Worm (Caenorhabditis elegans) whole organism, young adult: ENCODE results near the gene acr-25.

Experiments used
- B0019.2 ChIP-seq: fragments of 200-800 bp; sonication (Bioruptor generic); conservative IDR thresholded peaks from 2 replicates; pipeline ENCODE4 v1.3.6; 2022; ENCODE audit warnings: missing genetic modification reagents, missing genetic modification characterization, missing compliant biosample characterization
- B0035.1 ChIP-seq: sonication (generic microtip); optimal IDR thresholded peaks from 2 replicates; lab custom pipeline; 2016; ENCODE audit warnings: missing genetic modification characterization, mild to moderate bottlenecking, missing compliant biosample characterization, missing genotype, missing genetic modification reagents
- B0261.1 ChIP-seq: sonication (generic microtip); optimal IDR thresholded peaks from 2 replicates; lab custom pipeline; 2016; ENCODE audit warnings: mild to moderate bottlenecking, missing genetic modification characterization, moderate library complexity, missing compliant biosample characterization
- D2030.7 ChIP-seq: fragments of 200-800 bp; sonication (Bioruptor generic); IDR thresholded peaks from 2 replicates; pipeline ENCODE4 v1.3.6; 2022; ENCODE audit warnings: missing genetic modification reagents, missing genetic modification characterization, missing compliant biosample characterization
- F57A8.1 ChIP-seq: fragments of 200-800 bp; sonication (Bioruptor generic); optimal IDR thresholded peaks from 2 replicates; lab custom pipeline; 2018; ENCODE audit warnings: mild to moderate bottlenecking, missing genetic modification characterization, moderate library complexity, missing compliant biosample characterization
- K12H6.12 ChIP-seq: fragments of 200-800 bp; sonication (Bioruptor generic); optimal IDR thresholded peaks from 2 replicates; lab custom pipeline; 2018; ENCODE audit warnings: mild to moderate bottlenecking, missing genetic modification characterization, missing compliant biosample characterization
- T07F8.4 ChIP-seq: sonication (generic microtip); optimal IDR thresholded peaks from 2 replicates; lab custom pipeline; 2016; ENCODE audit warnings: mild to moderate bottlenecking, missing genetic modification characterization, moderate library complexity, missing compliant biosample characterization
- T26A5.8 ChIP-seq: sonication (generic microtip); optimal IDR thresholded peaks from 2 replicates; lab custom pipeline; 2016; ENCODE audit warnings: missing genetic modification characterization, missing compliant biosample characterization
- Y53F4B.3 ChIP-seq: fragments of 200-800 bp; sonication (Bioruptor generic); IDR thresholded peaks from 2 replicates; pipeline ENCODE4 v1.3.6; 2022; ENCODE audit warnings: missing genetic modification reagents, missing genetic modification characterization, missing compliant biosample characterization
- Y53G8AR.9 ChIP-seq: fragments of 200-800 bp; sonication (Bioruptor generic); conservative IDR thresholded peaks from 2 replicates; pipeline ENCODE4 v1.3.6; 2022; ENCODE audit warnings: missing genetic modification reagents, missing genetic modification characterization, missing compliant biosample characterization
- ZK185.1 ChIP-seq: sonication (generic microtip); optimal IDR thresholded peaks from 2 replicates; lab custom pipeline; 2016; ENCODE audit warnings: mild to moderate bottlenecking, missing genetic modification characterization, missing compliant biosample characterization; ENCODE audit not compliant: poor library complexity, severe bottlenecking
- atf-7 ChIP-seq: sonication (generic microtip); optimal IDR thresholded peaks from 2 replicates; lab custom pipeline; 2017; ENCODE audit warnings: mild to moderate bottlenecking, missing genetic modification characterization, missing compliant biosample characterization
- athp-1 ChIP-seq: sonication (generic microtip); optimal IDR thresholded peaks from 2 replicates; lab custom pipeline; 2017; ENCODE audit warnings: mild to moderate bottlenecking, missing genetic modification characterization, missing compliant biosample characterization
- attf-3 ChIP-seq: fragments of 200-800 bp; sonication (Bioruptor generic); conservative IDR thresholded peaks from 2 replicates; pipeline ENCODE4 v1.3.6; 2022; ENCODE audit warnings: missing genetic modification reagents, missing genetic modification characterization, missing compliant biosample characterization
- attf-6 ChIP-seq: fragments of 200-800 bp; sonication (Bioruptor generic); IDR thresholded peaks from 2 replicates; pipeline ENCODE4 v1.3.6; 2022; ENCODE audit warnings: missing genetic modification reagents, missing genetic modification characterization, missing compliant biosample characterization
- cebp-1 ChIP-seq, 2 experiments: fragments of 200-800 bp in 1 of 2; sonication (Bioruptor generic) in 1 of 2; sonication (generic microtip) in 1 of 2; IDR thresholded peaks in 1 of 2; optimal IDR thresholded peaks in 1 of 2; 2 replicates each; pipeline versions ENCODE4 v1.3.6 to Lab custom; 2017 to 2022; ENCODE audit warnings: missing compliant biosample characterization in 2 of 2, missing genetic modification characterization in 2 of 2, mild to moderate bottlenecking in 1 of 2, missing genetic modification reagents in 1 of 2, moderate library complexity in 1 of 2
- ceh-40 ChIP-seq: fragments of 200-800 bp; sonication (Bioruptor generic); IDR thresholded peaks from 2 replicates; pipeline ENCODE4 v1.3.6; 2022; ENCODE audit warnings: missing genetic modification characterization, missing compliant biosample characterization
- ceh-58 ChIP-seq: fragments of 200-800 bp; sonication (Bioruptor generic); IDR thresholded peaks from 2 replicates; pipeline ENCODE4 v1.3.6; 2022; ENCODE audit warnings: missing genetic modification characterization, missing compliant biosample characterization
- ceh-79 ChIP-seq: sonication (generic microtip); optimal IDR thresholded peaks from 2 replicates; lab custom pipeline; 2017; ENCODE audit warnings: mild to moderate bottlenecking, missing genetic modification characterization, missing compliant biosample characterization
- dpl-1 ChIP-seq: fragments of 150-350 bp; optimal IDR thresholded peaks from 2 replicates; lab custom pipeline; 2014; ENCODE audit warnings: missing biosample characterization, missing genetic modification reagents, missing genetic modification characterization
- efl-1 ChIP-seq: fragments of 150-350 bp; optimal IDR thresholded peaks from 2 replicates; lab custom pipeline; 2014; ENCODE audit warnings: missing biosample characterization, missing genetic modification reagents, missing genetic modification characterization
- egl-44 ChIP-seq: fragments of 200-800 bp; sonication (Bioruptor generic); IDR thresholded peaks from 2 replicates; pipeline ENCODE4 v1.3.6; 2022; ENCODE audit warnings: missing genetic modification reagents, missing genetic modification characterization, missing compliant biosample characterization
- egrh-3 ChIP-seq: fragments of 200-800 bp; sonication (Bioruptor generic); IDR thresholded peaks from 2 replicates; pipeline ENCODE4 v1.3.6; 2022; ENCODE audit warnings: missing genetic modification reagents, missing genetic modification characterization, missing compliant biosample characterization
- fkh-3 ChIP-seq: sonication (generic microtip); optimal IDR thresholded peaks from 2 replicates; lab custom pipeline; 2016; ENCODE audit warnings: mild to moderate bottlenecking, missing genetic modification characterization, missing compliant biosample characterization
- hsf-1 ChIP-seq: fragments of 200-800 bp; sonication (Bioruptor generic); IDR thresholded peaks from 2 replicates; pipeline ENCODE4 v1.3.6; 2022; ENCODE audit warnings: missing genetic modification reagents, missing genetic modification characterization, missing compliant biosample characterization
- lin-26 ChIP-seq: fragments of 200-800 bp; sonication (Bioruptor generic); IDR thresholded peaks from 2 replicates; pipeline ENCODE4 v1.3.6; 2022; ENCODE audit warnings: missing genetic modification reagents, missing genetic modification characterization, missing compliant biosample characterization
- lin-35 ChIP-seq, 3 experiments: fragments of 150-350 bp in 2 of 3; sonication (generic microtip) in 1 of 3; optimal IDR thresholded peaks; 2 replicates each; lab custom pipeline; 2014 to 2018; ENCODE audit warnings: missing biosample characterization in 3 of 3, missing genetic modification characterization in 3 of 3, missing genetic modification reagents in 3 of 3
- lin-54 ChIP-seq: fragments of 200-800 bp; sonication (Bioruptor generic); optimal IDR thresholded peaks from 2 replicates; lab custom pipeline; 2018; ENCODE audit warnings: mild to moderate bottlenecking, missing genetic modification characterization, missing compliant biosample characterization
- lsl-1 ChIP-seq: fragments of 200-800 bp; sonication (Bioruptor generic); optimal IDR thresholded peaks from 2 replicates; lab custom pipeline; 2018; ENCODE audit warnings: mild to moderate bottlenecking, missing genetic modification characterization, moderate library complexity, missing compliant biosample characterization
- mes-4 ChIP-seq: sonication (generic microtip); optimal IDR thresholded peaks from 2 replicates; lab custom pipeline; 2016; ENCODE audit warnings: missing genotype, missing genetic modification characterization, missing compliant biosample characterization
- nfya-2 ChIP-seq: fragments of 200-800 bp; sonication (Bioruptor generic); IDR thresholded peaks from 2 replicates; pipeline ENCODE4 v1.3.6; 2022; ENCODE audit warnings: missing genetic modification reagents, missing genetic modification characterization, missing compliant biosample characterization
- nfyb-1 ChIP-seq: fragments of 200-800 bp; sonication (Bioruptor generic); IDR thresholded peaks from 2 replicates; pipeline ENCODE4 v1.3.6; 2022; ENCODE audit warnings: missing genetic modification reagents, missing genetic modification characterization, missing compliant biosample characterization
- rcor-1 ChIP-seq: fragments of 200-800 bp; sonication (Bioruptor generic); IDR thresholded peaks from 2 replicates; pipeline ENCODE4 v1.3.6; 2022; ENCODE audit warnings: missing genetic modification reagents, missing genetic modification characterization, missing compliant biosample characterization
- repo-1 ChIP-seq: sonication (generic microtip); optimal IDR thresholded peaks from 2 replicates; lab custom pipeline; 2017; ENCODE audit warnings: mild to moderate bottlenecking, missing genetic modification characterization, missing compliant biosample characterization
- snpc-1.1 ChIP-seq: sonication (generic microtip); optimal IDR thresholded peaks from 2 replicates; lab custom pipeline; 2017; ENCODE audit warnings: missing genetic modification characterization, mild to moderate bottlenecking, missing compliant biosample characterization, antibody characterized with exemption, moderate library complexity, missing genotype, missing genetic modification reagents; ENCODE audit not compliant: insufficient read depth
- snpc-1.3 ChIP-seq: sonication (generic microtip); optimal IDR thresholded peaks from 2 replicates; lab custom pipeline; 2017; ENCODE audit warnings: missing genetic modification characterization, mild to moderate bottlenecking, missing compliant biosample characterization, antibody characterized with exemption, moderate library complexity, missing genotype, missing genetic modification reagents; ENCODE audit not compliant: insufficient read depth
- snpc-3.4 ChIP-seq: sonication (generic microtip); optimal IDR thresholded peaks from 2 replicates; lab custom pipeline; 2017; ENCODE audit warnings: missing genetic modification characterization, mild to moderate bottlenecking, missing compliant biosample characterization, antibody characterized with exemption, moderate library complexity, missing genotype, missing genetic modification reagents
- snpc-4 ChIP-seq, 5 experiments: fragments of 150-350 bp in 1 of 5; sonication (generic microtip) in 4 of 5; optimal IDR thresholded peaks; 2 replicates each; lab custom pipeline; 2014 to 2018; ENCODE audit warnings: missing genetic modification characterization in 5 of 5, missing biosample characterization in 3 of 5, antibody characterized with exemption in 2 of 5, mild to moderate bottlenecking in 2 of 5, missing compliant biosample characterization in 2 of 5, missing genotype in 2 of 5, moderate library complexity in 2 of 5, missing genetic modification reagents in 1 of 5
- tbp1 ChIP-seq: fragments of 200-800 bp; sonication (Bioruptor generic); optimal IDR thresholded peaks from 2 replicates; lab custom pipeline; 2018; ENCODE audit warnings: mild to moderate bottlenecking, missing genetic modification characterization, missing compliant biosample characterization
- tbx-9 ChIP-seq: sonication (generic microtip); optimal IDR thresholded peaks from 2 replicates; lab custom pipeline; 2016; ENCODE audit warnings: borderline replicate concordance, missing genetic modification characterization, inconsistent platforms, missing compliant biosample characterization
- tlf-1 ChIP-seq: fragments of 200-800 bp; sonication (Bioruptor generic); optimal IDR thresholded peaks from 2 replicates; lab custom pipeline; 2018; ENCODE audit warnings: mild to moderate bottlenecking, missing genetic modification characterization, missing compliant biosample characterization
- unc-130 ChIP-seq: sonication (generic microtip); optimal IDR thresholded peaks from 2 replicates; lab custom pipeline; 2016; ENCODE audit warnings: missing genetic modification reagents, missing genetic modification characterization, missing compliant biosample characterization
- xnd-1 ChIP-seq: sonication (generic microtip); optimal IDR thresholded peaks from 2 replicates; lab custom pipeline; 2016; ENCODE audit warnings: missing genotype, missing genetic modification reagents, missing genetic modification characterization, missing compliant biosample characterization
- zim-3 ChIP-seq: sonication (generic microtip); optimal IDR thresholded peaks from 2 replicates; lab custom pipeline; 2017; ENCODE audit warnings: mild to moderate bottlenecking, missing genetic modification characterization, moderate library complexity, missing compliant biosample characterization
- ztf-26 ChIP-seq: sonication (generic microtip); optimal IDR thresholded peaks from 2 replicates; lab custom pipeline; 2017; ENCODE audit warnings: missing genetic modification characterization, missing compliant biosample characterization

The acr-25 gene

DNA sequence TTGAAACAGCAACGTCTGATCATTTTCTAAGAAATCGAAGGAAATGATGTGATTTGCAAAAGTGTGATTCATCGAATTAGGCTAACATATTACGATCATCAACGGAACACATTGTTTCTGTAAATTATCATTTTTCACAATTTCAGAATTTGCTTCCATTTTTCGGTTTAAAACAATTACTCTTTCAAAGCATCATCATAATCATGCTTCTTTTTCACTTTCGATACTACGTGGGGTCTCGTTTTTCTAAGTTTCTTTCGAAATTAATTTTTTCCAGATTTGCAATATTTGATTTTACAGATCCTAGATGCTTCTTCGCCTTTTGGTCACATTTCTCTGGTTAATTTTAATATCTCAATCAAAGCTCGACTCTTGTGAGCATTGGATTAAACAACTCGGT lies 16.1 kb downstream of the acr-25 start, which contains the start of gene tyr-6:
tyr-6 (plus strand) TSS at position 301 of the 400 bp plus-strand sequence.
- TF ChIP-seq unc-130 (no peak), T26A5.8 (tag; lab: Kevin White, UChicago) (no peak), K12H6.12 (tag; lab: Kevin White, UChicago) (no peak), rcor-1 (GFP tag; lab: Robert Waterston, UW) (no peak), F57A8.1 (no peak)

DNA sequence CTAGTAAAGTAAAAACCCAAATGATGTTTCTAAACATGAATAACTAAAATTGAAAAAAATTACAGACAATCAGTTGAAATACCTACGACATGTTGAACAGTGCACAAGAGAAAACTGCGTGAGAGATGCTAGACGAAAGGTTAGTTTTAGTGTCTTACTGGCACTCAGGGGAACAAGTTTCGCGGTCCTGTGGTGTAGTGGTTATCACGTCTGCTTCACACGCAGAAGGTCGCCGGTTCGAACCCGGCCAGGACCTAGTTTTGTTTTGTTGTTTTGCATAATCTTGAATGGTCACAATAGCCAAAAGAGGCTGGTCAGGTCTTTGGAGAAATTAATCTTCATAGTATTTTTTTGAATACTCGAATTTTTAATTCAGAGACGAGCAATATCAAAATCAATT lies 16.9 kb downstream of the acr-25 start:
- TF ChIP-seq lin-54 (GFP tag; lab: Kevin White, UChicago) (peak; percentile 60), ceh-40 (GFP tag; lab: Robert Waterston, UW) (0 out of 2 replicates have a peak, but pooled peaks have one; percentile 19), dpl-1 (GFP tag; lab: Kevin White, UChicago) (no peak), ceh-79 (tag; lab: Kevin White, UChicago) (peak; percentile 57), nfya-2 (GFP tag; lab: Robert Waterston, UW) (no peak), nfyb-1 (GFP tag; lab: Robert Waterston, UW) (peak; percentile 78), ceh-58 (GFP tag; lab: Robert Waterston, UW) (no peak), fkh-3 (tag; lab: Kevin White, UChicago) (no peak), tbp1 (peak; percentile 96), lin-26 (GFP tag; lab: Robert Waterston, UW) (peak; percentile 94), snpc-4 (GFP tag; optimal IDR thresholded peaks at IDR 0.05; lab: Kevin White, UChicago) (peak; percentile 82), snpc-4 (tag; optimal IDR thresholded peaks at IDR 0.05; lab: Kevin White, UChicago) (peak; percentile 29 to 95 (median 94)), T07F8.4 (peak; percentile 45), zim-3 (peak; percentile 73), Y53F4B.3 (GFP tag; lab: Robert Waterston, UW) (peak; percentile 35; the same call in 1 of the 2 replicates), athp-1 (tag; lab: Kevin White, UChicago) (peak; percentile 50), egl-44 (GFP tag; lab: Robert Waterston, UW) (peak; percentile 75; the same call in 1 of the 2 replicates), D2030.7 (GFP tag; lab: Robert Waterston, UW) (no peak), egrh-3 (GFP tag; lab: Robert Waterston, UW) (0 out of 2 replicates have a peak, but pooled peaks have one; percentile 5), mes-4 (tag; lab: Kevin White, UChicago) (peak; percentile 32), lsl-1 (GFP tag; lab: Kevin White, UChicago) (peak; percentile 41), hsf-1 (GFP tag; lab: Robert Waterston, UW) (peak; percentile 44; the same call in 1 of the 2 replicates), lin-35 (GFP tag; optimal IDR thresholded peaks at IDR 0.05; lab: Kevin White, UChicago) (peak in 1 of 3 experiments; percentile 10), snpc-3.4 (peak; percentile 68), snpc-1.3 (tag; lab: Kevin White, UChicago) (peak; percentile 66), cebp-1 (GFP tag; IDR thresholded peaks at IDR 0.05; lab: Robert Waterston, UW) (no peak), cebp-1 (tag; optimal IDR thresholded peaks at IDR 0.05; lab: Kevin White, UChicago) (peak; percentile 64), B0261.1 (tag; lab: Kevin White, UChicago) (peak; percentile 78), attf-6 (GFP tag; lab: Robert Waterston, UW) (peak; percentile 80), ZK185.1 (peak; percentile 85), attf-3 (0 out of 2 replicates have a peak, but pooled peaks have one; percentile 47), repo-1 (peak; percentile 43), ztf-26 (tag; lab: Kevin White, UChicago) (peak; percentile 57), tbx-9 (tag; lab: Kevin White, UChicago) (no peak), atf-7 (peak; percentile 17), xnd-1 (tag; lab: Kevin White, UChicago) (no peak), snpc-1.1 (tag; lab: Kevin White, UChicago) (peak; percentile 42), Y53G8AR.9 (GFP tag; lab: Robert Waterston, UW) (peak; percentile 57; the same call in 1 of the 2 replicates), B0035.1 (tag; lab: Kevin White, UChicago) (peak; percentile 36), efl-1 (GFP tag; lab: Kevin White, UChicago) (no peak), tlf-1 (GFP tag; lab: Kevin White, UChicago) (peak; percentile 2), B0019.2 (no peak)
